Worm (Caenorhabditis elegans): ENCODE data around the gene stc-1.
A peak's percentile ranks its signal among the peaks of the same experiment; 100 is the strongest.

Gene stc-1

DNA sequence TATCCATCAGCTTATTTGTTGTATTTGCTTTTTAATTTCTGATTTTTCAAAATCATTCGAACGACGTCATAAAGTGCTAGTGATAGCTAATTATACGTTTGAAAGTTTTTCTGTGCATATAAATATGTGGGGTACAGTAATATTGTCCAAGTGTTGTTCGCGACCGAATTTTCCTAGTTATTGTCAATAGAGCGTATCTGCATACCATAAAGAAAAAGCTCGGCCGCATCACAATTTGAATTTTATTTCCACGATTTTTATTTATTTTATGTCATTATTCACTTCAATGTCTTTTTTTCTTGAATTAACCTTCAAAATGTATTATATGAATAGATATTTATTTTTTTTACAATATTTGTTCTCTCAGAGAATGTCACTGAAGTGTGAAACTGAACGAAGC, 49.2 kb downstream of the stc-1 start, which contains the start of gene rnh-2 (continued):
- TF ChIP-seq hmg-1.2 (GFP tag; IDR thresholded peaks at IDR 0.05) (peak; percentile 60), egrh-3 (GFP tag; IDR thresholded peaks at IDR 0.05) (no peak), somi-1 (GFP tag; optimal IDR thresholded peaks at IDR 0.05) (no peak), efl-1 (GFP tag; optimal IDR thresholded peaks at IDR 0.05) (peak; percentile 37), snpc-1.3 (tag; optimal IDR thresholded peaks at IDR 0.05; ENCODE audit: insufficient read depth) (peak; percentile 53), T26A5.8 (tag; optimal IDR thresholded peaks at IDR 0.05) (no peak), Y67H2A.10 (GFP tag; conservative IDR thresholded peaks at IDR 0.05) (peak; percentile 44; the same call in 1 of the 2 replicates), F57C9.4 (tag; optimal IDR thresholded peaks at IDR 0.05) (no peak), madf-3 (GFP tag; IDR thresholded peaks at IDR 0.05) (no peak), rcor-1 (GFP tag; IDR thresholded peaks at IDR 0.05) (0 out of 2 replicates have a peak, but pooled peaks have one; percentile 33), nhr-80 (tag; optimal IDR thresholded peaks at IDR 0.05) (peak; percentile 55), lin-35 (GFP tag; optimal IDR thresholded peaks at IDR 0.05) (peak in 1 of 3 experiments; percentile 58), ceh-40 (GFP tag; IDR thresholded peaks at IDR 0.05) (peak; percentile 64; the same call in 1 of the 2 replicates), F22D6.2 (tag; optimal IDR thresholded peaks at IDR 0.05) (no peak), ztf-25 (GFP tag; IDR thresholded peaks at IDR 0.05) (peak; percentile 72; the same call in 1 of the 2 replicates), F57A8.1 (GFP tag; optimal IDR thresholded peaks at IDR 0.05) (no peak), chd-7 (tag; optimal IDR thresholded peaks at IDR 0.05) (no peak), dox-1 (GFP tag; IDR thresholded peaks at IDR 0.05) (peak; percentile 84), F49E8.2 (tag; optimal IDR thresholded peaks at IDR 0.05; ENCODE audit: insufficient read depth) (peak; percentile 65), bed-2 (GFP tag; IDR thresholded peaks at IDR 0.05) (no peak), hsf-1 (GFP tag; IDR thresholded peaks at IDR 0.05) (no peak), nhr-179 (tag; optimal IDR thresholded peaks at IDR 0.05) (no peak), him-1 (tag; optimal IDR thresholded peaks at IDR 0.05) (peak; percentile 78), mes-4 (tag; optimal IDR thresholded peaks at IDR 0.05) (no peak), xnd-1 (tag; optimal IDR thresholded peaks at IDR 0.05) (peak; percentile 37), ztf-18 (tag; optimal IDR thresholded peaks at IDR 0.05) (peak; percentile 57), tbx-9 (tag; optimal IDR thresholded peaks at IDR 0.05; ENCODE audit: borderline replicate concordance) (no peak), unc-130 (GFP tag; optimal IDR thresholded peaks at IDR 0.05) (peak; percentile 88), hrde-1 (tag; optimal IDR thresholded peaks at IDR 0.05; ENCODE audit: borderline replicate concordance) (no peak), sptf-2 (GFP tag; optimal IDR thresholded peaks at IDR 0.05) (no peak), F33H1.4 (GFP tag; IDR thresholded peaks at IDR 0.05) (peak; percentile 65), F10E7.11 (tag; optimal IDR thresholded peaks at IDR 0.05) (no peak)

ce11 chrII:8515521-8515920, 50.4 kb downstream of the stc-1 start:
- TF ChIP-seq cebp-1 (GFP tag; IDR thresholded peaks at IDR 0.05) = no peak
- TF ChIP-seq cebp-1 (tag; optimal IDR thresholded peaks at IDR 0.05) = peak; percentile 59
- TF ChIP-seq ceh-100 (GFP tag; IDR thresholded peaks at IDR 0.05) = no peak
- TF ChIP-seq nhr-80 (tag; optimal IDR thresholded peaks at IDR 0.05) = peak; percentile 56

DNA sequence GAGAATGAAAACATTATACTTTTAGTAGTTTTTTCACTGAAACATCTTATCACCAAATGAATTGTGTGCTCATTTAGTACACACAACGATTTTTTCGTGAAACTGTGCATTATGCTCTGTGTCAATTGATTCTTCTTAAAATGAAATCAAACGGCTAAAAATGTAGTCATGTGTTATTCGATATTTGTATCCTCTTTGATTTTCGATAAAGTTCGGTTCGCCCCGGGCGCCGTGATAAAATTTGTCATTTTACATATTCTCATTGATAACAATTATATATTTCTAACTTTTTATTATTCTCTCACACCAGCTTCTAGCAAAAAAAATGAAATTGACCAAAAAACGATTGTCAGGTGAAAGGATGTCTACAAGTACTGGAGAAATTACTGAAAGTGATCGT, 51.2 kb downstream of the stc-1 start, which contains the start of gene ctg-2:
TSS of gene ctg-2 (plus strand) at position 326 of the 400 bp plus-strand sequence.
- TF ChIP-seq nhr-80 (tag; optimal IDR thresholded peaks at IDR 0.05) (peak; percentile 78), lir-1 (GFP tag; conservative IDR thresholded peaks at IDR 0.05) (no peak), lsy-27 (tag; optimal IDR thresholded peaks at IDR 0.05; ENCODE audit: borderline replicate concordance, insufficient read depth) (no peak), Y53F4B.3 (GFP tag; IDR thresholded peaks at IDR 0.05) (no peak)

All from whole organism, young adult.